Fruit fly (Drosophila melanogaster): ENCODE measurements around the gene tok.

DNA sequence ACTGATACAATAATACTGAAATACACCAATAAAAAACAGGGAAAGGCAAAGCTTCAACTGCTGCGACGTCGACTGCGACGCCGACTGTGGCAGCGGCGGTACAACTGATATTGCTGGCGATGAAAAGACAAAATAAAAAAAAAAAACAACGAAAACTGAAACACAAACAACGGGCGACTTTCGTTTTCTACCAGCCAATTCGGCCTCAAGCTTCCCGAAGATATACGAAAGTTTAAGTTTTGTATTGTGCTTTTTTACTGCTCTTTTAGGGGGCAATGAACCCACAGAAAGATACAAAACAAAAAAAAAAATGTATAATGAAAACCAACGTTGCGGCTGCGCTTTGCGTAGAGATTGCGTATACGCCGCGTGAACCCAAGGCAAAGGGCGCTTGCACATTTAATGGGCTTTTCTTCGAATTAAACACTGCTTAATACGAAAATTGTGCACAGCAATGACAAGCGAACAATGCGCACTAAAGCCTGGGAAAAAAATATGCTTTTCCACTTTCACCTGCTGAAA, 58.8 kb downstream of the tok start:
- TF ChIP-seq h (optimal IDR thresholded peaks at IDR 0.05) (no peak), Myc (optimal IDR thresholded peaks at IDR 0.05) (no peak), ttk (optimal IDR thresholded peaks at IDR 0.05) (no peak), psq (optimal IDR thresholded peaks at IDR 0.05) (no peak), insv (optimal IDR thresholded peaks at IDR 0.05) (no peak), Sin3A (optimal IDR thresholded peaks at IDR 0.05) (no peak)

Measured in Kc167 (cell line).